Fruit fly (Drosophila melanogaster) ovary, adult (tissue): Measurements from ENCODE around the gene CG5177.

Experiments used
- CG17801 ChIP-seq: fragments of 200-800 bp; optimal IDR thresholded peaks from 2 replicates; lab custom pipeline; 2019; ENCODE audit warnings: missing biosample characterization, mild to moderate bottlenecking, missing genetic modification characterization, moderate library complexity; ENCODE audit not compliant: partially characterized antibody

CG5177 gene

DNA sequence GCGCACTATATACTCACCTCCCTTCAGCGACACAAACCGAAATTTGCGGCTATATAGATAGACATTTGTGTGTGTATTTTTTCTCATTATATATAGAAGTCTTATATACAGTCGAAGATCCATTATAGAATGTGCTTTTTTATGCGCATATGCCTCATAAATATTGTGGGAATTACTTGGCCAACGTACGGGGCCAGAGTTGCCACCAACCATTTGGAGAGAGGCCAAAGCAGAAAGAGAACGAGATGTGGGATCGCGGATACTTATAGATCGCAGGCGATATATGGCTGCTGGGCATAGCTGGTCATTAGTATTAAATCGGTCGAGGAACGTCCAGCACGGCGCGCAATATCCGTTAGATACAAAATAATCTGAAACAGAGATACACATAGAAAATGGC is at the start of gene CG5177:
Gene CG5177, plus strand, starts transcription at position 305 of the 400 bp plus-strand sequence.
- no peak for TF ChIP-seq CG17801 (GFP tag; lab: Kevin White, UChicago)

DNA sequence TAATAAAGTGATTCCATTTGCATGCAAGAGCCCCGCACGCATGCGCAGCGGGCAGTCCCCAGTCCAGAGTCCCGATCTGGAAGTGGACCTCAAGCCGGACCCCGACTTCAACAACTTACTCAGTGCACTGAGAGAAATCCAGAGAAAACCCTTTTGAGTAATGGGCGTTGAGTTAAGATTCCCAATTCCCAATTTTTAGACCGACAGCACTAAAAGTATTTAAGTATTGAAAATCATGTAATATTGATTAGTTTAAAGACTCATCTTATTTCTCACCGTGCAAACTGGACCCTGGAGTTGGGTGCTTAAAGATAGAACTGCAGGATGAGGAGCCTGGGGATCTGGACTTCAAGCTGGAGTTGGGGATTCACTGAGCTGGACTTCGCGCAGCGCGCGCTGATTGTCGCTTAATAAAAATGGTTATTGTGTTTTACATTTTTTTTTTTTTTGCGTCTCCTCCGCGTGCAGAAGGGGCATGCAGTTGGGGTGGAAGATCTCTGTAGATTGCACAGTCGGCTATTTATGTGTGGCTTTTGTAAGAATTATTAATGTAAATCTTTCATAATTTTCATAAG is 46.9 kb upstream of the CG5177 start:
- no peak for TF ChIP-seq CG17801 (GFP tag; lab: Kevin White, UChicago)

DNA sequence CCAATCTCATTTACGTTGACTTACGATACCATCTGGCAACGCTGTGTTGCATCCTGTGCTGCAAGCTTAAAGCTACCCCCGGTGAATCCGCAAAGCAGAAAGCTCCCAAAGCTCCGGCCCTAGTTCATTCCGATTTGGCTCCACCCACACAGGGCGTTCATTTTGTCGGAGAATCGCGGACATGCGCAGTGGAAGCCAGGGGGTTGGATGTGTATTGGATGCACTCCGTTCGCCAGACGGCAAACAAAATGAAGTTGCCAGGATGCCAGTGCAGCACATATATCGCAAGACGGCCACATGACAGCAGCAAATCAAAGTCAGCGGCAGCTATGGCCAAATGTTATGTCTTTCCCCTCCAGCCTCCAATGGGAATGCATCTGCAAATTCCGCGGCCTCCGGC is 46.2 kb upstream of the CG5177 start:
- TF ChIP-seq CG17801 (GFP tag; lab: Kevin White, UChicago): no peak

DNA sequence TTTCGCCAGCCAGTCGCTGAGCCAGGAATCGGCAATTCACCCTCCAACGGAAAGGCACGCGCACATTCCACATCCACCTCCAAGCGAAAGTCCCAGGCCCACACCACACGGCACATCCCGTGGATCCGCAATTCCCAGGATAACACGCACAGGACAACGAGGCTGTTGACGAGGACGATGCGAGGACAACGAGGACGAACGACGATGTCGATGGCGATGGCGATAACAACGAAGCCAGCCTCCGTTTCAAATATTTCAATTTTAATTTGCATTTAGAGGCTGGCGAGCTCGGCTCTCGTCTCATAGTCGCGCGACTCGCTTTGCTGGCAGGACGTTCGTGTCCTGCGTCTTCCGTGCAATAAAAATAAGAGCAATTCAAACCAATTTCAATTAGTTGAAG is 41.9 kb upstream of the CG5177 start, which contains the start of gene Wnt10:
Gene Wnt10, plus strand, starts transcription at position 301 of the 400 bp plus-strand sequence.
- TF ChIP-seq CG17801 (GFP tag; lab: Kevin White, UChicago): no peak

DNA sequence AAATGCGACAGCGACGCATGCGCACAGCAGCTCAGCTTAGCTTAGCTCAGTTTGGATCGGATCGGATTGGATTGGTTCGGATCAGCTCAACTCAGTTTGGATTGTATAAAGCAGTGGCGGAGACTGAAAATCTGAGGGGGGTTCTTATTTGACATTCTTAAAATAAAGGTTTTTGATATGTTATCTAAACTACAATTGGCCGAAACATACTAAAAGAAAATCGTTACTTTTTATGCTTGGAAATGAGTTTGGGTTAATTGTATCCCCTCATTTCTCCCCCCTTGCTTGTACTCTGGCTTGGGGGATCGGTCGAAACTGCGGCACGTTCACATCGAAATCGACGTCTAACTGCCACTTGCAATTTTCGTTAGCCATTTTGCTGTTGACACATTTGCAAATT is 28.9 kb upstream of the CG5177 start:
- no peak for TF ChIP-seq CG17801 (GFP tag; lab: Kevin White, UChicago)

DNA sequence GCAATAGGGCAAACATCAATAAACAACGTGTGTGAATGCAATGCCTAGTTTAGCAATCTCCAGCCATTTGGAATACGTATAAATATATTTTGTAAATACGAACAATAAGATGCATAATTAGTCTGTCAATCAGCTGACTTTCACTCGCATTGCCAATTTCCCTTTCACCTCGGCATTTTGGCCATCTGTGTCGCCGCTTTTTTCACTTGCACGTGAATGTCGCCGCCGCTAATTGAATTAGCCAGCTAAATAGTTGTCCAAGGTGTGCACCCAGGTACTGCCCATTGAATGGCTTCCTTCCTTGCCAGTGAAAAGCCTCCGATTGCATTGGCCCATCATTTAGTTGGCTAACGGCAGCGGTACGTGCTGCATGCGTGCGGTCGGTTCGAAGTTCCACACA is 27.6 kb upstream of the CG5177 start, which contains the start of gene ninaC:
Gene ninaC, plus strand, starts transcription at position 301 of the 400 bp plus-strand sequence.
- TF ChIP-seq CG17801 (GFP tag; lab: Kevin White, UChicago): no peak

DNA sequence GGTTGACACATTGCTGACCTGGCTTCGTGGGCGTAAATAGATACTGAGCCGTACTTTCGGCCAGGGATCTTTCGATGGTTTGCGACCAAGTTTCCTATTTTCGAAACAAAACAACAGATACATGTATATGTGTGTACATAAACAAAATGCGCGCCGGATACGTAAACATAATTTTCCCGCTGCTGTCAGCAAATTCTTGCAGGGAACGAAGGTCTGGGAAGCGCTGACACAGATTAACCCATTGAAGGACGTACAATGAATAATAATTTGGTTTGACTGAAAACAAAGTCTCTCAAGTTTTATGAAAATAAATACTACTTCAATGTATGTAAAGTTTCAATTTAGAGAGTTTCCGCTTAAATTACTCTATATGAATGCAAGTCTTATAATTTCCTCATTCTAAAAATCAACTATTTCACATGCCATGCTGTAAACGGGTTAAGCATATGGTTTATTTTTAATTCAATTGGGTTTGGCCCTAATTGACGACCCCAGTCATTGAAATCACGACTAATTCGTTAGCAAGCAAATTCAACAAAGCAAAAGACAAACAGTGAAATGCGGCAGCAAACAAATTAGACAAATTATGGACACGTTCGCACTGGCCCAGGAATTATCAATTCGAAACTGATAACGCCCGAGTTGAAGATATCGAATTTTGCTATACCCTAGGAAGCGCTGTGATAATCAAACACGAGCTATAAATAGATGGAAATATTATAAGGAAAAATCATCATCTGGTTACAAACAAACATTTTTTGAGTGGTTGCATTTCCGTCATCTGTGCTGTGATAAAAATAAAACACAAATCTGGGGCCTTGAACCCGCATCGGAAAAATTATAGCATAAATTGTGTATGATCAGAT is 18.2 kb upstream of the CG5177 start:
- TF ChIP-seq CG17801 (GFP tag; lab: Kevin White, UChicago): peak; percentile 42

DNA sequence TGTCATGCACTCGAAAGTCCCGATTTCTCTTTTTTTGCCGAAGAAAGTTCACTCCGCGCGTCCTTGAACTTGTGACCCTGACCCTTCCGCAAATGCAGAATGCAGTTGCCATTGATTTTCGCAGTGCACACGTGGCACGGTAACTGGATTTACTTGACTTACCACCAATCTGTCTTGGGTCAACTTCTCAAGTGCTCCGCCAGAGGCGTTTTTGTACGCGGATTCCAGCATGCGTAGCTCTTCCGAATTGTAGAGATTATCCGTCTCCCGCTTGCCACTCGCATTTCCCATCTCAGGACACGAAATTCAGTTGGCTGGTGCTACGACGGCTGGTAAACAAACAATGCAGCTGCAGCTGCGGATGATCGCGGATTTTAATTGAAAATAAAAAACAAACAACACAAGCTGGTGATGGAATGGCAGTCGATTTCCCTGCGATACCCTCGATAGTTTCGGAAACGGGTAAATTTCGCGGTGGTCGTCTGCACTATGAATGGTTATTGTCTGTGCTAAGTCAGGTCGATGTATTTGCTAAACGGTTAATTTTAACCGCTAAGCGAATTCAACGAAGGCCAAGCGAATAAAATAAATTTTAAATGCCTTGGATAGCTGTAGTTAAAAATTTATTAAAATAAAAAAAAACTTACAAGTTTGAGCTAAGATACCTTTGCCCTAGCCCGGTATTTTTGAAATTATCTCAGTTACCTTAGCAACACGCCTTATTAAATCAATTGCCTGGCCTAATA is 17.0 kb upstream of the CG5177 start, which contains the start of the genes CG5149 and gudu:
Gene CG5149, minus strand, starts transcription at position 441 of the 746 bp plus-strand sequence.
Gene gudu, plus strand, starts transcription at position 696 of the 746 bp plus-strand sequence.
- no peak for TF ChIP-seq CG17801 (GFP tag; lab: Kevin White, UChicago)

DNA sequence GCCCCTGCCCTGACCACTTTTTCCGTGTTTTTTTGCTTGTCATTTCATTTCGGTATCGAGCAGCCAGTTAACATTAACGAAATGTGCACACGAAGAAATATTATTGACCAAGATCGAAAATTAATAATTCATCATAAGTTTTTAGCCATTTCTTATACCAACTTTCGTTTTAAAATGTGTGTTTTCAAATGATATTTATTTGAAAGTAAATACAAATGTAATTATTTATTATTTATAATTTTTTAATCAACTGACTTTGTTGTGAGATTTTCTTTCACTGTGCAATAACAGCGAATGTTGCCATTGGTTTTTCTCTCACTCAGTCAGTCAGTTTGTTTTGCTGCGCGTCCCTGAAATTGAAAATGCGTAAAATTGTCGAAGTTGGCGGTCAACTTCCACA is 9.2 kb upstream of the CG5177 start:
- peak; percentile 65 for TF ChIP-seq CG17801 (GFP tag; lab: Kevin White, UChicago)

DNA sequence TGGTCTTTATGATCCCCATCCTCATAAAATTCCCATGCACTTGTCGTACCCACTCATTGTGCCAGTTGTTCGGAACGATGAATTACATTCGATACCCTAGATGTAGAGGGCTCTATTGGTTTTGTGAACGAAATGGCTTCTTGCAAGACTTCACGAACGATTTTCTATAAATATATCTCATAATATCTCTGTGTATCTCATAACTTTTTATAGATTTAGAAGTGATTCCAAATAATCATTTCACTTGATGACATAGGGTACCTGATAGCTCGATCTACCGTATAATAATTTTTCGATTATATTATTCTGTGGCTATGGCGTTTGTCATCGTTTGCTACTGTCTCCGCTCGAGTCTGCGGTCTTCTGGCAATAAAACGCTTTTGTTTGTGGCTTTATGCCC is 8.1 kb upstream of the CG5177 start:
- no peak for TF ChIP-seq CG17801 (GFP tag; lab: Kevin White, UChicago)

DNA sequence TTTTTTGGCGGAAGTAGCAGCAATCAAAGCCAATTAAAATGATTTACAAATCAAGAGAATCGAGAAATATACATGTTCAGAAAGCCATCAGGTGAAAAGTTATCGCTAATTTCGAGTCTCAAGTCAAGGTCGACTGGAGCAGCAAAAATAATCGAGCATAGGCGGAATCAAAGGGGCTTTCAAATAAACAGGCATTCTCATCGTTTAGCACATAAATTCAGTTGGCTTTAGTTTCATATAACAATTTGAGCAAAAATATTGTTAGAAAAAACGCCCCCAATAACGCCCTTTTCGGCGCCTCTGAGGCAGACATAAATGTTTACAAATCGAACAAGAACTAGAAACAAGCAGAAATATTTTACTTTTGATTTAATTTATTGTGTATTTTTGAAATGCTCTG is 7.3 kb upstream of the CG5177 start:
- no peak for TF ChIP-seq CG17801 (GFP tag; lab: Kevin White, UChicago)

DNA sequence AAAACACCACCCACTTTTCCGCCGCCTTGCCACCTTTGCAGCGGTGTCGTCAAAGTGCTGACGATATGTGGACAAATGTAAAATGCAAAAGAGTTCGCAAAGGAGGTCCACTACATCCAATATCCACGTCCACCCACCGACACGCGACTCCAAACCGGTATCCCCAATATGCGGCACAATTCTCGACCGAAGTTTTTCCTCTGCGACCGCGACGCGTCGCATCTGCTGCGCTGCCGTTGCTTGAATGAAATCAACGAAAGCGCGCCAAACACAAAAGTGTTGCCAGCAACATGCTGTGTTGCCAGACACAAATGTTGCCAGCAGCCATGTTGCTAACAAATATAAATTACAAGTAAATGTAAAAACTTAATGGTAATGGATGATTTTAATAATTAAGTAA is 6.5 kb upstream of the CG5177 start, which contains the start of gene CG5160:
Gene CG5160, minus strand, starts transcription at position 223 of the 400 bp plus-strand sequence.
- no peak for TF ChIP-seq CG17801 (GFP tag; lab: Kevin White, UChicago)

DNA sequence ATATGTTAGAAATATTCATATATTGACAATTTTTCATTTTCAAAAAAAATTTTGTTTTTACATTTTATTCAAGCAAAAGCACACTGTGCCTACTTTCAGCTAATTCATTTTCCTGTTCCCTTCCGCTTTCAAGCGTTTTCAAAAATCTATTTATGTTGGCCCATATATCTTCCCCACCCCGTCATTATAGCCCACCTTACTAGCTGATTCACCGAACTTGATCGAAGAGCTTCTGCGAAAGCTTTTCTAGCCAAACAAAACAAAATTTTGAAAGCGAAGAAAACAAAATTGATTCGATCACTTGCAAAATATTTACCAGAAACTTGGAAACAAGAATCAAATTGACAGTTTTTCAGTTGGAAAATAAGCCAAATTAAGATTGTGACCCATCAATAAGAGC is 4.0 kb upstream of the CG5177 start, which contains the start of gene CG5171:
Gene CG5171, plus strand, starts transcription at position 311 of the 400 bp plus-strand sequence.
- no peak for TF ChIP-seq CG17801 (GFP tag; lab: Kevin White, UChicago)

DNA sequence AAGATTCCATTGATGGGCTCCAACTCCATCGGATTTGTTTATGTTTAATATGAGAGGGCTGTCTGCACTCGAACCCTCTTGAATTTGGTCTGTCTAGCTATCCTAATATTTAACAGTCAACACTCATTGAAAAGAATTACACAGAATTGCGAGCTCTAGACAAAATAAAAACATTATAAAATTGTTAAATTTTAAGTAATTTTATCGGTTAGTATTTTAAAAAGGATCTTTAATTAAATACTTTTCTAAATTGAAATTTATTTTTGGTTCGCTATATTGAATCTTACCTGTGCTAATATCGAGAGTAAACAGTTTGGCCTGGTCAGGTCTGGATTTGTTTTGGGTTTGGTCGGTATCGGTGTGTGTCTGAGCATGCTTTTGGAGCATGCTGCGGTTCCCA is 3.4 kb upstream of the CG5177 start:
- TF ChIP-seq CG17801 (GFP tag; lab: Kevin White, UChicago): no peak

DNA sequence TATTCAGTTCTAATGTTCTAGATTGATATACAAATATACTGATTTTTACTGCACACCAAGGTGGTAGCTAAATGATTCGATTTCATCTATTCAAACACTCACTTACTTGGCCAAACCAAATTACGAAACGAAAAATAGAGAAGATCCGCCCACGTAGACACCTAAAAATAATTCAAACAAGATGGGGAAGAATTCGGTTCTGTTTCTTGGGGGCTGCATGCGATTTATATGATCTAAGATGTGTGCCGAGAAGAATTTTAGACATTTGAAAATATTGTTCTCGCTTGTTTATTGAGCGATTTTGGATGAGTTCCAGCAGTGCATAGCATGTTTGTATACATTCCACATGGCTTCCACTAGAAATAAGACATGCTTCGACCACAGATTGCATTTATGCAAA is 2.6 kb downstream of the CG5177 start:
- TF ChIP-seq CG17801 (GFP tag; lab: Kevin White, UChicago): no peak
